Fruit fly (Drosophila melanogaster): ENCODE data around the gene ergic53.
A peak's percentile ranks its signal among the peaks of the same experiment; 100 is the strongest.

Gene ergic53

dm6 chr3L:8523257-8523656, 11.5 kb upstream of the ergic53 start, which contains the start of gene GstO2 (continued):
- TF ChIP-seq CG3847 (GFP tag; IDR thresholded peaks at IDR 0.05) (no peak), tup (GFP tag; optimal IDR thresholded peaks at IDR 0.05) (no peak), Awh (GFP tag; IDR thresholded peaks at IDR 0.05) (no peak), cad (GFP tag; optimal IDR thresholded peaks at IDR 0.05) (no peak), hkb (optimal IDR thresholded peaks at IDR 0.05) (no peak), hkb (GFP tag; IDR thresholded peaks at IDR 0.05) (peak; percentile 30; the same call in 1 of the 2 replicates), CG7556 (GFP tag; optimal IDR thresholded peaks at IDR 0.05) (no peak), CG8924 (tag; optimal IDR thresholded peaks at IDR 0.05) (peak; percentile 2), disco-r (GFP tag; optimal IDR thresholded peaks at IDR 0.05) (no peak), CG12155 (GFP tag; optimal IDR thresholded peaks at IDR 0.05) (no peak), CG9437 (GFP tag; optimal IDR thresholded peaks at IDR 0.05) (no peak), trem (tag; optimal IDR thresholded peaks at IDR 0.05) (peak; percentile 33), CG2116 (GFP tag; optimal IDR thresholded peaks at IDR 0.05) (peak; percentile 47), eyg (GFP tag; optimal IDR thresholded peaks at IDR 0.05) (no peak), ap (GFP tag; IDR thresholded peaks at IDR 0.05) (no peak), HmgD (GFP tag; optimal IDR thresholded peaks at IDR 0.05) (no peak), Side (GFP tag; optimal IDR thresholded peaks at IDR 0.05) (no peak), Kr (GFP tag; optimal IDR thresholded peaks at IDR 0.05) (no peak), CG13424 (tag; optimal IDR thresholded peaks at IDR 0.05) (no peak), CG2129 (GFP tag; IDR thresholded peaks at IDR 0.05; ENCODE audit: partially characterized antibody) (no peak), Abd-B (GFP tag; optimal IDR thresholded peaks at IDR 0.05) (no peak), tio (GFP tag; optimal IDR thresholded peaks at IDR 0.05) (no peak), HLH4C (GFP tag; IDR thresholded peaks at IDR 0.05; ENCODE audit: partially characterized antibody) (peak; percentile 55; the same call in 1 of the 3 replicates), unpg (GFP tag; optimal IDR thresholded peaks at IDR 0.05) (no peak), Med (GFP tag) (peak; percentile 65), CG33213 (GFP tag; optimal IDR thresholded peaks at IDR 0.05) (no peak), cato (GFP tag; optimal IDR thresholded peaks at IDR 0.05; ENCODE audit: borderline replicate concordance) (no peak), CG13775 (GFP tag; optimal IDR thresholded peaks at IDR 0.05) (no peak), Usf (GFP tag; optimal IDR thresholded peaks at IDR 0.05) (no peak), E2f1 (GFP tag; IDR thresholded peaks at IDR 0.05) (no peak), CG12236 (GFP tag; optimal IDR thresholded peaks at IDR 0.05) (no peak), CG1602 (GFP tag; optimal IDR thresholded peaks at IDR 0.05) (no peak), YL-1 (GFP tag; optimal IDR thresholded peaks at IDR 0.05) (no peak), CG17829 (tag; optimal IDR thresholded peaks at IDR 0.05) (no peak), btn (GFP tag; optimal IDR thresholded peaks at IDR 0.05) (no peak), CG5953 (GFP tag; IDR thresholded peaks at IDR 0.05) (no peak), az2 (GFP tag; optimal IDR thresholded peaks at IDR 0.05) (no peak), gem (tag; optimal IDR thresholded peaks at IDR 0.05) (no peak), MBD-R2 (GFP tag; IDR thresholded peaks at IDR 0.05) (no peak), jumu (GFP tag; optimal IDR thresholded peaks at IDR 0.05) (no peak), CG8359 (GFP tag; optimal IDR thresholded peaks at IDR 0.05; ENCODE audit: borderline replicate concordance) (no peak), klu (GFP tag; IDR thresholded peaks at IDR 0.05) (no peak), unc-4 (GFP tag; IDR thresholded peaks at IDR 0.05; ENCODE audit: partially characterized antibody) (peak; percentile 51), onecut (GFP tag; IDR thresholded peaks at IDR 0.05) (no peak), CG6854 (GFP tag; optimal IDR thresholded peaks at IDR 0.05) (no peak), run (tag; optimal IDR thresholded peaks at IDR 0.05) (no peak), CG1529 (GFP tag; optimal IDR thresholded peaks at IDR 0.05) (no peak), scrt (GFP tag; optimal IDR thresholded peaks at IDR 0.05) (no peak), CG16863 (GFP tag; optimal IDR thresholded peaks at IDR 0.05) (no peak), lilli (GFP tag; optimal IDR thresholded peaks at IDR 0.05) (no peak), pzg (GFP tag; optimal IDR thresholded peaks at IDR 0.05) (peak; percentile 46), Nf-YB (GFP tag; optimal IDR thresholded peaks at IDR 0.05) (no peak)

Data from whole organism, embryonic.